Fruit fly (Drosophila melanogaster): ENCODE results near the gene eIF2gamma.

eIF2gamma gene

DNA sequence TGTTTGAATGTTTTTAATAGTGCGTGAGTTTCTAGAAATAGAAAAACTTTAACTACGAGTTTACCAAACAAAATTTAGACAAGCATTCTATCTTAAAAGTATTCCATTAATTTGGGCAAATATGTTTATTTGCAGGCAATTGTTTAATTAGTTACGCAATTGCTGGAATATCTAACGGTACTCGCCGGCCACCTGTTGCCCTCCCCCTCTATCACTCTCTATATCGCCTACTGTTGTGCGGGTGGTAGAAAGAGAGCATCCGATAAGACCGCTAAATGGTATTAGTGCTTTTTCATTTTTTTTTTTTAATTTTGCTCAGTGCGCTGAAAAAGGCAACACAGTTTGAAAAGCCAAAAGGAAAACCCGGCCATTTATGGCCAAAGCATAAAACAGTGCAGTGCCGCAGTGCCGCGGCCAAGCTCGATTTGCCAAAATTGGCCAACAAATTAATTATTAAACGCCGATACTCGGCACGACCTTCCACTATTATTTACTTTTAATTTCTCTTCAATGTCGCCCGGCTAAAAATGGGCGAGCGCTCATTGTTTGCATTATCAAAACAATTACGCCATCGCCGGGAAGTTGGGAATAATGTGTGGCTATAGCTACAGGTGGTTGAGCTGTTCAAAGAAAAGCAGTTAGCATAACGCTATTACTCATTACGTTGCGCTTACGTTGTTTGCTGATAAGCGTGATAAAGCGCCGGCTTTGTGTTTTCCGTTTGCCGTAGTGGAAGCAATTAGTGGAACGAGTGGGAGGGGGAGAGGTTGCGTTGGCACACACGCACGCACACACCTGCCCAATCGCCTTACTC lies 26.8 kb upstream of the eIF2gamma start:
- TF ChIP-seq EcR (GFP tag; optimal IDR thresholded peaks at IDR 0.05) (no peak), psq (optimal IDR thresholded peaks at IDR 0.05) (no peak), pan (optimal IDR thresholded peaks at IDR 0.05) (peak; percentile 3), CG8478 (optimal IDR thresholded peaks at IDR 0.05) (no peak)

DNA sequence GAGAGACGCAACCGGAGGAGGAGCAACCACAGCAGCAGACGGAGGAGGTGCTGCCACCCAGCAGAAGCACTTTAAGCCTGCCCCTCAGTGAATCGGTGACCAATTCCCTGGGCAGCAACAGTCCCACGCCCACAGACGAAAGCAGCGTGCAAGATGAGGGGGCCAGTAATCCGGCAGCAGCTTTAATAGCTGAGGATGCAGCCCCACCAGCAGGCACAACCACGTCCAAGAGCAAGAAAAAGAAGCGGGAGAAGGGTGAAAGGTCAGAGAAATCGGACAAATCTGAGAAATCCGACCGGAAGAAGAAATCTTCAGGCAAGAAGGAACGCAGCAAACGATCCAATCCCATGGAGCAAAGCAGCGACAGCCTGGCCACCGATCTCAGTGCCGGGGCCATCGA lies 25.5 kb upstream of the eIF2gamma start:
- TF ChIP-seq pan (optimal IDR thresholded peaks at IDR 0.05) (no peak), EcR (GFP tag; optimal IDR thresholded peaks at IDR 0.05) (no peak), usp (GFP tag; optimal IDR thresholded peaks at IDR 0.05) (no peak), psq (optimal IDR thresholded peaks at IDR 0.05) (no peak), CG8478 (optimal IDR thresholded peaks at IDR 0.05) (no peak), Dll (optimal IDR thresholded peaks at IDR 0.05) (no peak)

DNA sequence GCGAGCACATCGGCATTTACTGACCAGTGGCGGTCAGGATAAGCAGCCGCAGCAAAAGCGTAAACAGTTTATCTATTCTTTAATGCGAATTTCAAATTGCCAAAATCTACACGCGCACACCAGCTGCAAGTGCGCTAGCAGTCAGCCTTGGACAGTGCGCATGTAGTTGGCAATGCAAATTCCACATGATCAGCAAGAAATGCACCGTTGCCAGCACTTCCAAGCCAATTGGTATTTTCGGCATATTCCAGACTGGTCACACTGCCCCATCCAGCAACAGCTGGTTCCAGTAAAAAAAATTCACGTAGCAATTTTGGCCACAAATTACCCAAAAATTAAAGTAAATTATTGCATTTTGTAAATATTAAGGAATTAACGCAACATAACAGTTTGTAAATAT lies 24.5 kb upstream of the eIF2gamma start:
- no peak for TF ChIP-seq psq (optimal IDR thresholded peaks at IDR 0.05)

DNA sequence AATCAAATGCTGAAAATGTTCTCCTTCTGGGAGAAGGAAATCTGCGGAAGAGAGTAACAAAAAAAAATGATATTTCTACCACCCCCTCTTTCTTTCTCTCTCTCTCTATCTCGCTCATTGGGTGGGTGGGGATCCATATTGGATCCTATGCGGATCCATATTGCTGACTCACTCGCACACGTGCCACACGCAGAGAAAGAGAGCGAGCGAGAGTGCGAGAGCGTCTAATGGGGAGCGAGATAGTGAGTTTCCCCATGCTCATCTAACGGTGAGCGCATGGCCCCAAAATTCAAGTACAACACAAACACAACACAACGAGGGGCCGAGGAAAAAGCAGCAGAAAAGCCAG lies 23.4 kb upstream of the eIF2gamma start:
- TF ChIP-seq psq (optimal IDR thresholded peaks at IDR 0.05) (no peak), CG8478 (optimal IDR thresholded peaks at IDR 0.05) (no peak), Dll (optimal IDR thresholded peaks at IDR 0.05) (no peak), pan (optimal IDR thresholded peaks at IDR 0.05) (no peak), usp (GFP tag; optimal IDR thresholded peaks at IDR 0.05) (no peak), EcR (GFP tag; optimal IDR thresholded peaks at IDR 0.05) (no peak)

DNA sequence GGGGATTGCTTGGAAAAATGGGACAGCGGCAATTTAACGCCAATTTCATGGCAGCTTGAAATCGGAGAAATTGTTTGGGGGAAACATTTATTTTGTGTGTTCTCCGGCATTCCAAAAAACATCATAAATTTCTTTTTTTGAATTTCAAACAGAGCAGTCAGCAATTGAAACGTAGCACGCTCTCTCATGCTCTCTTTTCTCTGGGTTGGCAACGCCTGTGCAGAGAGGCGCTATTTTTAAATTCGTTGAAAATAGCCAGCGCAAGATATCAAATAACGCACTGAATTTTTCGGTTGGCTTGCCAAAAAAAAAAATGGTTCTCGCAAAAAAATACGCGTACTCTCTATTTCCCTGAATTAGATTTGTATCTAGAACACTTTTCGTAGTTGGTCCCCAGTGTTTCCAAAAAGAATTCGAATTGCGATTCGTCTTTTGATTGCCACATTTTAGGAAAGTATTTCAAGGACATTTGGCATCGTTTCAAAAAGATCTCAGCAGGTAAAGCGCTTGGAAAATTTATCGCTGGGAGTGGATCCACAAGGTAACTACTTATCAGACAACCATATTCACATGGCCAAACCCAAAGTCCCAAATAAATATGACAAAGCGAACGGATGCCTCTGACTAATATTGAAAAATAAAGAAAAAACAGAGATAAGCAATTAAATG lies 22.9 kb upstream of the eIF2gamma start:
- TF ChIP-seq usp (GFP tag; optimal IDR thresholded peaks at IDR 0.05) (no peak), EcR (GFP tag; optimal IDR thresholded peaks at IDR 0.05) (no peak), psq (optimal IDR thresholded peaks at IDR 0.05) (no peak), CG8478 (optimal IDR thresholded peaks at IDR 0.05) (no peak), pan (optimal IDR thresholded peaks at IDR 0.05) (no peak), Dll (optimal IDR thresholded peaks at IDR 0.05) (no peak)

DNA sequence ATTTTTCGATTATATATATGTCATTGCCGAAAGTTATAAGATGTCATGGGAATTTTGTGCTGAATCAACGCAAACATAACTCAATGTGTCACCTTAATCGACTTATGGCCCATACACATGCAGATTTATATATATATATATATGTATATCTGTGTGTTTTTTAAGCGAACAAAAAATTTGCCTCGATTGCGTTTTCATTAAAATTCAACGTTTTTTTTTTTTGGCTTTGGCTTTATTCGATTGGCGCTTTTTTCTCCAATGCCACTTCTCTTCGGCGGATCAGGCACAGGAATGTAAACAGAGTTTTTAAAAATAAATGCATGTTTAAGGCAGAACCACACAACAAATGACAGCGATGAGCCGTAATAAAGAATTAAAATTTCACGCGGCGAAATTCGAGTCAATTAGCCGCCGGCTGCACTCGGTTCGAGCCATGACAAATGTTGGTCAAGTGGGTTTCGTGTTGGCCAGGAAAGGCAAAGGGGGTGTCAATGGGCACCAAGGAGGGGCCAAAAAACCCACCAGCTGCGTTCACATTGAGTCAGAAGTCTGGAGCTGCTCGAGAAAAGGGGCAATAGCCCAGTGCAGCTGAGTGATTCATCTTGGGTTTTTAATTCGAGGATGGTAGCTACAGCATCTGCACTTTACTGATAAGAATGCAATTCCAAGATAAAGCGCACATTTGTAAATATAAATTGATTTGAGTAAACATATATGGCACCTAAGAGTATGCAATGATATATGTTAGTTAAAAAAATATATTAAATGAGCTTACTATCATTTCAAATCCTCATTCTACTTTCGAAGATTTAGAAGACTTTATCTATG lies 19.9 kb upstream of the eIF2gamma start:
- TF ChIP-seq psq (optimal IDR thresholded peaks at IDR 0.05) (no peak), Dll (optimal IDR thresholded peaks at IDR 0.05) (no peak), EcR (GFP tag; optimal IDR thresholded peaks at IDR 0.05) (no peak), pan (optimal IDR thresholded peaks at IDR 0.05) (no peak), CG8478 (optimal IDR thresholded peaks at IDR 0.05) (no peak), usp (GFP tag; optimal IDR thresholded peaks at IDR 0.05) (no peak)

DNA sequence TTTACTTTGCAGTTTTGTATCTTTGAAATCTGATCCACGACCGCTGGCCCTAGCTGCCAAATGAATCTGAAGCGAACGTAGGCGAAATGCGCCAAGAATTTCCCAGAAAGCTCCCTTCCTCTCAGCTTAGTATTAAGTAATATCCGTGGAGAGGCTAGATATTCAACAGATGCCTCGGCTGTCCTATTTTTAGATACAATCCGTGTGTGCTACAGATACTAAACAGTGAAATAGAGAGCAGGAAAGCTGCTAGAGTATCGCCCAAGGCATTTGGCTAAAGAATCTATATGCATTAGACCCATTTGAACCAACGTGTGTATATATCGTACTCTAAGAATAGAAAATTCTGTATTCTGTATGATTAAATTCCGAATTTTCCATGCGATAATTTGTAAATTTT lies 19.1 kb upstream of the eIF2gamma start:
- TF ChIP-seq usp (GFP tag; optimal IDR thresholded peaks at IDR 0.05) (no peak), Dll (optimal IDR thresholded peaks at IDR 0.05) (no peak), pan (optimal IDR thresholded peaks at IDR 0.05) (no peak), psq (optimal IDR thresholded peaks at IDR 0.05) (no peak), CG8478 (optimal IDR thresholded peaks at IDR 0.05) (no peak), EcR (GFP tag; optimal IDR thresholded peaks at IDR 0.05) (no peak)

DNA sequence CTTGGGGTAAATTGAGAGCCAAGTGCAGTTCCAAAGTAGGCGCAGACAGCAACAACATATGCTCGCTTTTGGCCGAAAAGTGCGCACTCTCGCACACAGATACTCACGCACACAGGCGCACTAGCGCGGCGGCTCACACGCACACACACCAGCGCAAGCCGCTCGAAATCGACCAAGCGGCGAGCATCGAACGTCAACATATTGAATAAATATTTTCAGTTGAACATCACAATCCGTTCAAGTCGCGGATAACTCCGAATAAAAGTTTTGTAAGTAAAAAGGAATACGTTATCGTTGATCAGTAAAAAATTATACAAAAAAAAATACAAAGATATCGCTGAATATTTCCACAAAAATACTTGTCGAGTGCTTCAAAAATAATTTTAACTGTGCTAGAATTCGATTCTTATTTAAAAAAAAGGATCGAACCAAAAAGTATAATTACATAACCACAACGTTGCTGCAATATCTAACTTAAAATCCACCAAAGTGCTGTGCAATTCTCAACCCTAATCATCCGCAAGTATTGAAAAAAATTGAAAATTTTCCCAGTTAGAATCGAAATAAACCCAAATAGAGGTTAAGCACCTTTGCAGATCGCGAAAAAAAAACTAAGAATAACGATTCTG lies 18.2 kb upstream of the eIF2gamma start:
- TF ChIP-seq Dll (optimal IDR thresholded peaks at IDR 0.05) (no peak), psq (optimal IDR thresholded peaks at IDR 0.05) (no peak), CG8478 (optimal IDR thresholded peaks at IDR 0.05) (no peak), EcR (GFP tag; optimal IDR thresholded peaks at IDR 0.05) (no peak), pan (optimal IDR thresholded peaks at IDR 0.05) (no peak), usp (GFP tag; optimal IDR thresholded peaks at IDR 0.05) (no peak)

DNA sequence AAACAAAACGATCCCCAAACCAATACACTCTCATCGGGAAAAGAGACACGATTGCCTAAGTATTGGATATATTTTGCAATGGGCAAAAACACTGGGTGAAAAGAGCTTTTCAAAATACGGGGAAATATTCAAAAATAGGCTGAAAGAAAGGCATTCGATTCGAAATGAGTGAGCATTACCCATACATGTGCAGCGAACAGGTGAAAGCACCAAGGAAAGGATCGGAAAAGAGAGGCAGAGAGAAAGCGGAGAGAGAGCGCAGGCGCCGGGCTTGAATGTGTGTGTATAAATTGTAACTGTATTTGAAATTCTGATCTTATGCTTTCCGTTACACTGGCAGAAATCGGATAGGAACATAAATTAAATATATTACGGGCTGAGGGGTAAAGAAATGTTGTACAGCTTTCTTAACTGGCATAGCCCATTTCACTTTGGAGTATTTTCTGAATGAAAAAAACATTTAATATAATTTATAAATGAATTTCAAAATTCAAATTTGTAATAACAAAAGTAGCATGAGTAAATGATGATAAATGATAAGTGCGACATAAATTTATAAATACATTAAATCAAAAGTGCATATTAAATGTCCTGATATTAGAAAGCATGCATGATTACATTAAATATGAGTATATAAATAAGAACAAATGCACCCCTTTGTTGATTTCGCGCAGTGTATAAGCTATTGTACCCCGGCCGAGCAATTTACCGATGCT lies 17.5 kb upstream of the eIF2gamma start:
- TF ChIP-seq psq (optimal IDR thresholded peaks at IDR 0.05) (no peak), EcR (GFP tag; optimal IDR thresholded peaks at IDR 0.05) (no peak), pan (optimal IDR thresholded peaks at IDR 0.05) (no peak), usp (GFP tag; optimal IDR thresholded peaks at IDR 0.05) (no peak), CG8478 (optimal IDR thresholded peaks at IDR 0.05) (no peak), Dll (optimal IDR thresholded peaks at IDR 0.05) (no peak)

DNA sequence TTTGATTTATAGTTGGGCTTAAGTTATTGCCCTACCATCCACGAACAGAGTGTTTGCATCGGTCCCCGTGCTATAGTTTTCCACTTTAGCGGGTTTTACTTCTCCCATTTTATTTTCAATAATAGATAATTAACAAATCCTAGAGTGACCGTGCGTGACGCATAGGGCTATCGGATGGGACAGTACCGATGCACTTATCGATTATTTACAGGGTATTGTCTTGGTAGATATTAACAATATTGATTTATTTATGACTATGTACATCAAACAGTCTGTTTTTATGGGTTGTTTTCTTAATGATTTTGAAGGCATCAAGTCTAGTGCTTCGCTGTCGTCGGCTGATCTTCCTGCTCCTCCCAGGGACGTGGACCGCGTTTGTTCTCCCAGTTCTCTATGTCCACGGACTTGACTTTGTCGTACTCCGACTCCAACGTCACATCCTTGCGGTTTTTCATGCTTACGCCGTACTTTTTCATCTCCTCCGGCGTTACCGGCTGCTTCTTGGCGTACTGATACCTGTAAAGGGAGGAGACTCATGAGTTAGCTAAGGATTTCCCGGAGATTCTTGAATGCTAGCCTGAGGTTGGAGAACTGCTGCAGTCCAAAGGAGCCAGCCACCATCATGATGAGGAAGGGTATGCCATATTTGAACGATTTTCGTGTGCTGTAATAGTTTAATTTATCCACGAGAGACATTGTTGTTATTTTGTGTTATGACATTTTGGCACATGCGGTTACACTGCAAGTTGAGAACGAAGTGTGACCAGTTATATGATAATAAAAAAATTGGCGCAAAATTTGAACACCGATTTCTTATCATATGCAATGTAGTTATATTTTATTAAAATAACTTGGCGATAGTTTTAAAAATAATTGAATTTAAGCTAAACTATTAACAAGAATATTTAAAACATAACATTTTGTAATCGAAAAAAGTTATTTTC lies 14.9 kb upstream of the eIF2gamma start, which contains the start of the genes MRG15 and Tm1:
Gene MRG15 (minus strand): TSS at position 184 of the 944 bp plus-strand sequence.
Gene Tm1 (plus strand): TSS at position 295 of the 944 bp plus-strand sequence.
- TF ChIP-seq psq (optimal IDR thresholded peaks at IDR 0.05) (no peak), CG8478 (optimal IDR thresholded peaks at IDR 0.05) (no peak), EcR (GFP tag; optimal IDR thresholded peaks at IDR 0.05) (no peak), Dll (optimal IDR thresholded peaks at IDR 0.05) (no peak), pan (optimal IDR thresholded peaks at IDR 0.05) (peak; percentile 77), usp (GFP tag; optimal IDR thresholded peaks at IDR 0.05) (no peak)

Measured in whole organism.